Worm (Caenorhabditis elegans) whole organism, L3 larva: ENCODE results near the gene K06H7.7.

Experiments used
- R02D3.7 ChIP-seq: fragments of 150-350 bp; optimal IDR thresholded peaks from 2 replicates; lab custom pipeline; 2014; ENCODE audit warnings: missing biosample characterization, missing genetic modification characterization
- ceh-28 ChIP-seq: fragments of 150-350 bp; optimal IDR thresholded peaks from 2 replicates; lab custom pipeline; 2014; ENCODE audit warnings: missing biosample characterization, missing genetic modification reagents, missing genetic modification characterization
- elt-1 ChIP-seq: fragments of 150-350 bp; optimal IDR thresholded peaks from 2 replicates; lab custom pipeline; 2014; ENCODE audit warnings: missing biosample characterization, missing genetic modification characterization
- fos-1 ChIP-seq: fragments of 150-350 bp; optimal IDR thresholded peaks from 2 replicates; lab custom pipeline; 2014; ENCODE audit warnings: missing biosample characterization, missing genetic modification characterization
- lin-39 ChIP-seq: fragments of 150-350 bp; optimal IDR thresholded peaks from 2 replicates; lab custom pipeline; 2018; ENCODE audit warnings: missing biosample characterization, missing genetic modification reagents, missing genetic modification characterization
- nhr-12 ChIP-seq: fragments of 150-350 bp; optimal IDR thresholded peaks from 2 replicates; lab custom pipeline; 2014; ENCODE audit warnings: missing biosample characterization, missing genetic modification characterization
- nhr-23 ChIP-seq: fragments of 150-350 bp; optimal IDR thresholded peaks from 2 replicates; lab custom pipeline; 2014; ENCODE audit warnings: missing biosample characterization, missing genetic modification reagents, missing genetic modification characterization
- nhr-28 ChIP-seq: fragments of 150-350 bp; optimal IDR thresholded peaks from 2 replicates; lab custom pipeline; 2014; ENCODE audit warnings: missing biosample characterization, missing genetic modification characterization
- pha-4 ChIP-seq: fragments of 150-350 bp; optimal IDR thresholded peaks from 2 replicates; lab custom pipeline; 2014; ENCODE audit warnings: missing biosample characterization, missing genetic modification reagents, missing genetic modification characterization
- skn-1 ChIP-seq: fragments of 150-350 bp; optimal IDR thresholded peaks from 2 replicates; lab custom pipeline; 2014; ENCODE audit warnings: missing biosample characterization, missing genetic modification characterization
- snpc-4 ChIP-seq: fragments of 150-350 bp; optimal IDR thresholded peaks from 2 replicates; lab custom pipeline; 2014; ENCODE audit warnings: missing biosample characterization, missing genetic modification characterization

DNA sequence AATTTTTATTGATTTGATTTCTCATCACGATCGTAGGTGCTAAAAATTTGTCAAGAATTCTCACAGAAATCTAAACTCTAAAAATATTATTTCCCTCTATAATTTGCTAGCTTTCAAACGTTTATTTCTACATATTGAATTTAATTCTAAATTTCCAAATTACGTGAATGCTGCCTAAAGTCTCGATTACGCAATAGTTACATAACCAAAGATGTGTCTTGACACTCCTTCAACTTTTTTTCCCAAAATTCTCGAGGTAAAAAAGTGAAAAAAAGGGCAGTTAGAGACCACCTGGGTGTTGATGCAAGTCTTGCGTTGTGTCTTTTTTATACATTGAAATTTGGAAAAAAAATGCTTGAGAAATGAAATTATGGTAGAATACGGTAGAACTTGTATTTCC, 33.4 kb downstream of the K06H7.7 start:
- TF ChIP-seq lin-39 (tag; lab: Kevin White, UChicago) (no peak), nhr-28 (tag; lab: Kevin White, UChicago) (no peak), skn-1 (tag; lab: Kevin White, UChicago) (no peak), fos-1 (tag; lab: Kevin White, UChicago) (no peak), nhr-23 (tag; lab: Kevin White, UChicago) (no peak), snpc-4 (tag; lab: Kevin White, UChicago) (no peak), elt-1 (tag; lab: Kevin White, UChicago) (no peak), pha-4 (tag; lab: Kevin White, UChicago) (no peak), nhr-12 (tag; lab: Kevin White, UChicago) (no peak), R02D3.7 (tag; lab: Kevin White, UChicago) (no peak), ceh-28 (tag; lab: Kevin White, UChicago) (no peak)
